Worm (Caenorhabditis elegans) whole organism, L4 larva: ENCODE data around the gene F55H2.5.

Experiments used
- R02D3.7 ChIP-seq: fragments of 150-350 bp; sonication (generic microtip); optimal IDR thresholded peaks from 3 replicates; lab custom pipeline; 2014; ENCODE audit warnings: missing biosample characterization, missing genetic modification characterization
- T20F7.1 ChIP-seq: fragments of 200-800 bp; sonication (Bioruptor generic); optimal IDR thresholded peaks from 2 replicates; lab custom pipeline; 2018; ENCODE audit warnings: mild to moderate bottlenecking, missing genetic modification characterization, missing compliant biosample characterization
- T26A8.4 ChIP-seq: fragments of 200-800 bp; sonication (Bioruptor generic); IDR thresholded peaks from 2 replicates; pipeline ENCODE4 v1.3.6; 2022; ENCODE audit warnings: missing genetic modification characterization, missing compliant biosample characterization
- Y105C5A.15 ChIP-seq: fragments of 200-800 bp; sonication (Bioruptor generic); IDR thresholded peaks from 2 replicates; pipeline ENCODE4 v1.3.6; 2022; ENCODE audit warnings: missing genetic modification characterization, missing compliant biosample characterization
- Y48G9A.11 ChIP-seq: fragments of 200-800 bp; sonication (Bioruptor generic); IDR thresholded peaks from 2 replicates; pipeline ENCODE4 v1.3.6; 2022; ENCODE audit warnings: missing genetic modification reagents, missing genetic modification characterization, missing compliant biosample characterization
- ZK337.2 ChIP-seq: fragments of 200-800 bp; sonication (Bioruptor generic); IDR thresholded peaks from 2 replicates; pipeline ENCODE4 v1.3.6; 2022; ENCODE audit warnings: missing genetic modification reagents, missing genetic modification characterization, missing compliant biosample characterization
- ZK546.5 ChIP-seq, 2 experiments: sonication (generic microtip); optimal IDR thresholded peaks; 2 replicates each; lab custom pipeline; 2017; ENCODE audit warnings: missing biosample characterization in 2 of 2, missing genetic modification characterization in 2 of 2
- aha-1 ChIP-seq: fragments of 150-350 bp; peaks from one replicate; lab custom pipeline; 2014; ENCODE audit warnings: missing biosample characterization, missing genetic modification characterization
- aly-2 ChIP-seq: sonication (generic microtip); optimal IDR thresholded peaks from 2 replicates; lab custom pipeline; 2018; ENCODE audit warnings: missing biosample characterization, missing genetic modification characterization
- attf-4 ChIP-seq: sonication (generic microtip); optimal IDR thresholded peaks from 3 replicates; lab custom pipeline; 2017; ENCODE audit warnings: missing biosample characterization, missing genetic modification characterization
- ceh-20 ChIP-seq: fragments of 200-800 bp; sonication (Bioruptor generic); IDR thresholded peaks from 2 replicates; pipeline ENCODE4 v1.3.6; 2022; ENCODE audit warnings: missing genetic modification reagents, missing genetic modification characterization, missing compliant biosample characterization
- ceh-28 ChIP-seq: fragments of 150-350 bp; optimal IDR thresholded peaks from 2 replicates; lab custom pipeline; 2014; ENCODE audit warnings: missing biosample characterization, missing genetic modification reagents, missing genetic modification characterization
- ceh-32 ChIP-seq: sonication (generic microtip); optimal IDR thresholded peaks from 2 replicates; lab custom pipeline; 2016; ENCODE audit warnings: mild to moderate bottlenecking, missing genetic modification characterization, missing compliant biosample characterization; ENCODE audit not compliant: poor library complexity
- ceh-62 ChIP-seq: sonication (generic microtip); optimal IDR thresholded peaks from 2 replicates; lab custom pipeline; 2017; ENCODE audit warnings: missing biosample characterization, missing genetic modification characterization
- ceh-82 ChIP-seq: sonication (generic microtip); optimal IDR thresholded peaks from 2 replicates; lab custom pipeline; 2017; ENCODE audit warnings: missing biosample characterization, missing genetic modification characterization
- cey-2 ChIP-seq: sonication (generic microtip); optimal IDR thresholded peaks from 3 replicates; lab custom pipeline; 2017; ENCODE audit warnings: missing genetic modification characterization, mild to moderate bottlenecking, missing compliant biosample characterization, antibody characterized with exemption, borderline replicate concordance; ENCODE audit not compliant: insufficient read depth
- daf-12 ChIP-seq: fragments of 150-350 bp; optimal IDR thresholded peaks from 2 replicates; lab custom pipeline; 2014; ENCODE audit warnings: missing biosample characterization, missing genetic modification reagents, missing genetic modification characterization
- daf-16 ChIP-seq, 3 experiments: sonication (generic microtip); optimal IDR thresholded peaks; 2 replicates each; lab custom pipeline; 2016 to 2017; ENCODE audit warnings: missing genetic modification characterization in 3 of 3, missing genetic modification reagents in 3 of 3, mild to moderate bottlenecking in 2 of 3, missing compliant biosample characterization in 2 of 3, missing biosample characterization in 1 of 3, moderate library complexity in 1 of 3
- dmd-8 ChIP-seq: fragments of 200-800 bp; sonication (Bioruptor generic); IDR thresholded peaks from 2 replicates; pipeline ENCODE4 v1.3.6; 2022; ENCODE audit warnings: missing genetic modification characterization, missing compliant biosample characterization
- dpl-1 ChIP-seq: fragments of 150-350 bp; optimal IDR thresholded peaks from 2 replicates; lab custom pipeline; 2014; ENCODE audit warnings: missing biosample characterization, missing genetic modification reagents, missing genetic modification characterization
- egl-43 ChIP-seq: fragments of 200-800 bp; sonication (Bioruptor generic); IDR thresholded peaks from 2 replicates; pipeline ENCODE4 v1.3.6; 2022; ENCODE audit warnings: missing genetic modification reagents, missing genetic modification characterization, missing compliant biosample characterization
- fkh-10 ChIP-seq: fragments of 150-350 bp; optimal IDR thresholded peaks from 2 replicates; lab custom pipeline; 2014; ENCODE audit warnings: missing biosample characterization, missing genetic modification reagents, missing genetic modification characterization
- fos-1 ChIP-seq: fragments of 150-350 bp; optimal IDR thresholded peaks from 2 replicates; lab custom pipeline; 2014; ENCODE audit warnings: missing biosample characterization, missing genetic modification characterization
- hlh-11 ChIP-seq: fragments of 200-800 bp; sonication (Bioruptor generic); optimal IDR thresholded peaks from 2 replicates; lab custom pipeline; 2018; ENCODE audit warnings: mild to moderate bottlenecking, missing genetic modification characterization, missing compliant biosample characterization
- hmg-1.1 ChIP-seq: fragments of 200-800 bp; sonication (Bioruptor generic); IDR thresholded peaks from 2 replicates; pipeline ENCODE4 v1.3.6; 2022; ENCODE audit warnings: missing genetic modification reagents, missing genetic modification characterization, missing compliant biosample characterization
- jun-1 ChIP-seq: fragments of 150-350 bp; optimal IDR thresholded peaks from 2 replicates; lab custom pipeline; 2014; ENCODE audit warnings: missing biosample characterization, missing genetic modification reagents, missing genetic modification characterization
- lim-7 ChIP-seq: fragments of 200-800 bp; sonication (Bioruptor generic); IDR thresholded peaks from 2 replicates; pipeline ENCODE4 v1.3.6; 2022; ENCODE audit warnings: missing genetic modification characterization, missing compliant biosample characterization
- lin-13 ChIP-seq: fragments of 150-350 bp; optimal IDR thresholded peaks from 2 replicates; lab custom pipeline; 2014; ENCODE audit warnings: missing biosample characterization, missing genetic modification reagents, missing genetic modification characterization
- madf-5 ChIP-seq, 2 experiments: fragments of 200-800 bp; sonication (Bioruptor generic); IDR thresholded peaks; 2 replicates each; pipeline ENCODE4 v1.3.6; 2022; ENCODE audit warnings: missing compliant biosample characterization in 2 of 2, missing genetic modification characterization in 2 of 2
- mep-1 ChIP-seq: fragments of 150-350 bp; sonication (generic microtip); optimal IDR thresholded peaks from 3 replicates; lab custom pipeline; 2014; ENCODE audit warnings: missing biosample characterization, missing genetic modification characterization
- mes-2 ChIP-seq: sonication (generic microtip); optimal IDR thresholded peaks from 2 replicates; lab custom pipeline; 2016; ENCODE audit warnings: missing genotype, mild to moderate bottlenecking, missing genetic modification characterization, missing compliant biosample characterization; ENCODE audit not compliant: poor library complexity, severe bottlenecking
- mxl-3 ChIP-seq: fragments of 200-800 bp; sonication (Bioruptor generic); optimal IDR thresholded peaks from 2 replicates; lab custom pipeline; 2018; ENCODE audit warnings: mild to moderate bottlenecking, missing genetic modification characterization, missing compliant biosample characterization
- nhr-102 ChIP-seq: sonication (generic microtip); optimal IDR thresholded peaks from 2 replicates; lab custom pipeline; 2016; ENCODE audit warnings: mild to moderate bottlenecking, missing genetic modification characterization, moderate library complexity, missing compliant biosample characterization
- nhr-11 ChIP-seq: fragments of 150-350 bp; optimal IDR thresholded peaks from 2 replicates; lab custom pipeline; 2014; ENCODE audit warnings: missing biosample characterization, missing genetic modification characterization
- nhr-25 ChIP-seq: sonication (generic microtip); optimal IDR thresholded peaks from 2 replicates; lab custom pipeline; 2017; ENCODE audit warnings: missing genetic modification characterization, mild to moderate bottlenecking, missing compliant biosample characterization, antibody characterized with exemption, moderate library complexity, borderline replicate concordance; ENCODE audit not compliant: insufficient read depth
- nhr-28 ChIP-seq: fragments of 150-350 bp; optimal IDR thresholded peaks from 2 replicates; lab custom pipeline; 2014; ENCODE audit warnings: missing biosample characterization, missing genetic modification characterization
- nhr-41 ChIP-seq: fragments of 200-800 bp; sonication (Bioruptor generic); IDR thresholded peaks from 2 replicates; pipeline ENCODE4 v1.3.6; 2022; ENCODE audit warnings: missing genetic modification reagents, missing genetic modification characterization, missing compliant biosample characterization
- nhr-42 ChIP-seq: fragments of 200-800 bp; sonication (Bioruptor generic); IDR thresholded peaks from 2 replicates; pipeline ENCODE4 v1.3.6; 2022; ENCODE audit warnings: missing genetic modification characterization, missing compliant biosample characterization
- nhr-48 ChIP-seq: sonication (generic microtip); optimal IDR thresholded peaks from 2 replicates; lab custom pipeline; 2016; ENCODE audit warnings: mild to moderate bottlenecking, missing genetic modification characterization, missing compliant biosample characterization
- nhr-77 ChIP-seq: fragments of 150-350 bp; optimal IDR thresholded peaks from 2 replicates; lab custom pipeline; 2014; ENCODE audit warnings: missing biosample characterization, missing genetic modification characterization
- pha-4 ChIP-seq, 2 experiments: fragments of 150-350 bp in 1 of 2; fragments of 200-800 bp in 1 of 2; sonication (Bioruptor generic) in 1 of 2; IDR thresholded peaks in 1 of 2; optimal IDR thresholded peaks in 1 of 2; 2 replicates each; pipeline versions ENCODE4 v1.3.6 to Lab custom; 2014 to 2022; ENCODE audit warnings: missing genetic modification characterization in 2 of 2, missing genetic modification reagents in 2 of 2, missing biosample characterization in 1 of 2, missing compliant biosample characterization in 1 of 2
- pqm-1 ChIP-seq: sonication (generic microtip); optimal IDR thresholded peaks from 2 replicates; lab custom pipeline; 2017; ENCODE audit warnings: missing biosample characterization, missing genetic modification characterization
- rbr-2 ChIP-seq: sonication (generic microtip); optimal IDR thresholded peaks from 2 replicates; lab custom pipeline; 2016; ENCODE audit warnings: missing genotype, missing genetic modification characterization, missing compliant biosample characterization
- sdz-12 ChIP-seq: fragments of 200-800 bp; sonication (Bioruptor generic); optimal IDR thresholded peaks from 2 replicates; lab custom pipeline; 2018; ENCODE audit warnings: mild to moderate bottlenecking, missing genetic modification characterization, missing compliant biosample characterization
- spr-1 ChIP-seq: sonication (generic microtip); optimal IDR thresholded peaks from 2 replicates; lab custom pipeline; 2016; ENCODE audit warnings: mild to moderate bottlenecking, missing genetic modification characterization, missing compliant biosample characterization
- spr-3 ChIP-seq: fragments of 200-800 bp; sonication (Bioruptor generic); optimal IDR thresholded peaks from 2 replicates; lab custom pipeline; 2018; ENCODE audit warnings: mild to moderate bottlenecking, missing genetic modification characterization, missing compliant biosample characterization
- zip-2 ChIP-seq: fragments of 150-350 bp; optimal IDR thresholded peaks from 2 replicates; lab custom pipeline; 2014; ENCODE audit warnings: missing biosample characterization, missing genetic modification characterization
- ztf-11 ChIP-seq: fragments of 150-350 bp; optimal IDR thresholded peaks from 2 replicates; lab custom pipeline; 2014; ENCODE audit warnings: missing biosample characterization, missing genetic modification characterization
- ztf-7 ChIP-seq: fragments of 150-350 bp; optimal IDR thresholded peaks from 2 replicates; lab custom pipeline; 2014; ENCODE audit warnings: missing biosample characterization, missing genetic modification characterization

F55H2.5 gene

DNA sequence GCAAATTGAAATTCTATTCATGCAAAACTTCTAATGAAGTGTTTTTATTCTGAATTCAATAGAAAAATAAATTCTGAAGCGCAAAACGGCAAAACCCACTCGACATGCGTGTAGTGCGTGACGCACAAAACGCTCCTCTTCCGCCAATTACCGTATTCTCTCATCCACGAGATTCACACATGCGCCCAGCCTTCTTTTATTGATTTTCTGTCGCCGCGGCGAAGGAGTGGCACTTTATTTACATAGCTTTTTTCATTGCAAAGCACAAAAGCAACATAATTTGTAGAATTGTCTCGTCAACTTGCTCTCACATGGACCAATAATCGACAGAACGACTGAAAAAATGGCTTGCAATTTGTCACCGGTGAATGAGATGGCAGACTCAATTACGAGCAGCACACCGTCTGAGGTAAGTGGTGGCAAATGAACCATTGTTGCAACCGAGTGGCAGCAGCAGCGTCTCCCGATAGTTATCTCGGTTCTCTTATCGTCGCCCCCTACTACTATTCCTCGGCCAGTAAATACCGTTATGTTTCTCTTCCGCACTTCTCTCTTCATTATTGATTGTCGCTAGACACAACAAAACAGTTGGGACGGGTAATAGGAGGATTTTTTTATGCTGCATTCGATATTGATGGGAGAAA lies 34.9 kb downstream of the F55H2.5 start, which contains the start of gene unc-16 (continued):
- TF ChIP-seq ZK546.5 (tag; optimal IDR thresholded peaks at IDR 0.05; lab: Kevin White, UChicago) (peak in 1 of 2 experiments; percentile 9), ceh-32 (tag; lab: Kevin White, UChicago) (no peak), ceh-82 (tag; lab: Kevin White, UChicago) (no peak), spr-1 (tag; lab: Kevin White, UChicago) (peak; percentile 87), nhr-28 (tag; lab: Kevin White, UChicago) (peak; percentile 26), spr-3 (GFP tag; lab: Kevin White, UChicago) (no peak), pha-4 (GFP tag; IDR thresholded peaks at IDR 0.05; lab: Robert Waterston, UW) (peak; percentile 59; the same call in 1 of the 2 replicates), pha-4 (tag; optimal IDR thresholded peaks at IDR 0.05; lab: Kevin White, UChicago) (peak; percentile 82), dmd-8 (no peak), nhr-77 (tag; lab: Kevin White, UChicago) (peak; percentile 50), nhr-102 (tag; lab: Kevin White, UChicago) (peak; percentile 51), zip-2 (no peak), Y48G9A.11 (GFP tag; lab: Robert Waterston, UW) (no peak), Y105C5A.15 (no peak), ZK337.2 (GFP tag; lab: Robert Waterston, UW) (0 out of 2 replicates have a peak, but pooled peaks have one; percentile 8), daf-16 (GFP tag; optimal IDR thresholded peaks at IDR 0.05; lab: Kevin White, UChicago) (peak in 1 of 2 experiments; percentile 28), daf-16 (tag; optimal IDR thresholded peaks at IDR 0.05; lab: Kevin White, UChicago) (peak; percentile 79), mep-1 (tag; lab: Kevin White, UChicago) (peak; percentile 94), nhr-11 (tag; lab: Kevin White, UChicago) (peak; percentile 71), nhr-25 (tag; lab: Kevin White, UChicago) (peak; percentile 75), nhr-41 (GFP tag; lab: Robert Waterston, UW) (no peak), dpl-1 (GFP tag; lab: Kevin White, UChicago) (peak; percentile 76), sdz-12 (GFP tag; lab: Kevin White, UChicago) (no peak), ztf-7 (tag; lab: Kevin White, UChicago) (peak; percentile 38), mxl-3 (GFP tag; lab: Kevin White, UChicago) (peak; percentile 89), nhr-42 (GFP tag; lab: Robert Waterston, UW) (peak; percentile 18; the same call in 1 of the 2 replicates), madf-5 (GFP tag; IDR thresholded peaks at IDR 0.05; lab: Robert Waterston, UW) (no peak), T26A8.4 (GFP tag; lab: Robert Waterston, UW) (peak; percentile 80), hmg-1.1 (GFP tag; lab: Robert Waterston, UW) (peak; percentile 93), attf-4 (tag; lab: Kevin White, UChicago) (no peak), hlh-11 (tag; lab: Kevin White, UChicago) (peak; percentile 90), rbr-2 (tag; lab: Kevin White, UChicago) (peak; percentile 91), nhr-48 (tag; lab: Kevin White, UChicago) (peak; percentile 45), cey-2 (tag; lab: Kevin White, UChicago) (no peak), aha-1 (tag; lab: Kevin White, UChicago) (peak; percentile 98), mes-2 (tag; lab: Kevin White, UChicago) (peak; percentile 81), ztf-11 (tag; lab: Kevin White, UChicago) (no peak), ceh-28 (tag; lab: Kevin White, UChicago) (peak; percentile 61), pqm-1 (tag; lab: Kevin White, UChicago) (peak; percentile 30), fkh-10 (GFP tag; lab: Kevin White, UChicago) (peak; percentile 91), T20F7.1 (GFP tag; lab: Kevin White, UChicago) (peak; percentile 82), R02D3.7 (no peak), lim-7 (GFP tag; lab: Robert Waterston, UW) (no peak), ceh-62 (tag; lab: Kevin White, UChicago) (no peak), aly-2 (tag; lab: Kevin White, UChicago) (no peak), fos-1 (tag; lab: Kevin White, UChicago) (no peak), daf-12 (tag; lab: Kevin White, UChicago) (no peak), ceh-20 (peak; percentile 95; the same call in 1 of the 2 replicates), egl-43 (GFP tag; lab: Robert Waterston, UW) (no peak; the same call in 1 of the 2 replicates), lin-13 (peak; percentile 59), jun-1 (tag; lab: Kevin White, UChicago) (no peak)
